Worm (Caenorhabditis elegans): Measurements from ENCODE around the gene nit-1.

The nit-1 gene

ce11 chrIII:3935808-3936207 is 13.8 kb downstream of the nit-1 start, which contains the start of gene npl-10:
Gene npl-10 (minus strand): TSS chrIII:3935908.
- TF ChIP-seq pha-4 (tag; optimal IDR thresholded peaks at IDR 0.05), result no peak
- no peak for TF ChIP-seq skn-1 (tag; optimal IDR thresholded peaks at IDR 0.05)
- TF ChIP-seq elt-1 (tag; optimal IDR thresholded peaks at IDR 0.05), result no peak
- no peak for TF ChIP-seq lin-39 (tag; optimal IDR thresholded peaks at IDR 0.05)
- TF ChIP-seq daf-12 (tag; optimal IDR thresholded peaks at IDR 0.05), result no peak
- no peak for TF ChIP-seq lin-15B (tag; optimal IDR thresholded peaks at IDR 0.05)
- TF ChIP-seq ama-1 (optimal IDR thresholded peaks at IDR 0.05), result no peak
- no peak for TF ChIP-seq nhr-25 (tag; optimal IDR thresholded peaks at IDR 0.05)
- TF ChIP-seq elt-3 (tag; optimal IDR thresholded peaks at IDR 0.05), result no peak
- no peak for TF ChIP-seq lsy-12 (tag; optimal IDR thresholded peaks at IDR 0.05)
- no peak for TF ChIP-seq eor-1 (tag; optimal IDR thresholded peaks at IDR 0.05)
- no peak for TF ChIP-seq elt-2 (tag; optimal IDR thresholded peaks at IDR 0.05)

- TF ChIP-seq fos-1 (tag; optimal IDR thresholded peaks at IDR 0.05) (no peak), lin-39 (tag; optimal IDR thresholded peaks at IDR 0.05) (no peak), fkh-2 (tag; optimal IDR thresholded peaks at IDR 0.05) (no peak), hmg-11 (tag; optimal IDR thresholded peaks at IDR 0.05) (no peak), lin-15B (tag; optimal IDR thresholded peaks at IDR 0.05) (no peak), ceh-28 (tag; optimal IDR thresholded peaks at IDR 0.05) (no peak), nhr-237 (tag; optimal IDR thresholded peaks at IDR 0.05) (no peak), pha-4 (tag; optimal IDR thresholded peaks at IDR 0.05) (peak; percentile 80), nhr-23 (tag; optimal IDR thresholded peaks at IDR 0.05) (peak; percentile 77), daf-12 (tag; optimal IDR thresholded peaks at IDR 0.05) (no peak), nhr-43 (tag; optimal IDR thresholded peaks at IDR 0.05; ENCODE audit: poor library complexity, severe bottlenecking) (peak; percentile 46), nfya-1 (tag; optimal IDR thresholded peaks at IDR 0.05; ENCODE audit: insufficient read depth) (peak; percentile 8), snpc-4 (tag; optimal IDR thresholded peaks at IDR 0.05) (peak; percentile 15), elt-2 (tag; optimal IDR thresholded peaks at IDR 0.05) (peak; percentile 26), pqm-1 (tag; optimal IDR thresholded peaks at IDR 0.05) (peak; percentile 26), mdl-1 (tag; optimal IDR thresholded peaks at IDR 0.05) (no peak)
These were observed 30.1 kb downstream of the nit-1 start for ce11 chrIII:3952058-3952457.

- TF ChIP-seq nhr-11 (tag; optimal IDR thresholded peaks at IDR 0.05) (no peak), eor-1 (tag; optimal IDR thresholded peaks at IDR 0.05) (no peak), elt-2 (tag; optimal IDR thresholded peaks at IDR 0.05) (peak; percentile 26), R02D3.7 (tag; optimal IDR thresholded peaks at IDR 0.05) (no peak), fos-1 (tag; optimal IDR thresholded peaks at IDR 0.05) (no peak), elt-3 (tag; optimal IDR thresholded peaks at IDR 0.05) (no peak), elt-1 (tag; optimal IDR thresholded peaks at IDR 0.05) (peak; percentile 84), aly-2 (tag; optimal IDR thresholded peaks at IDR 0.05) (no peak), tbx-2 (tag; optimal IDR thresholded peaks at IDR 0.05) (peak; percentile 40), ceh-9 (tag; optimal IDR thresholded peaks at IDR 0.05) (no peak), nhr-237 (tag; optimal IDR thresholded peaks at IDR 0.05) (no peak), mml-1 (tag; optimal IDR thresholded peaks at IDR 0.05) (no peak), nhr-28 (tag; optimal IDR thresholded peaks at IDR 0.05) (no peak), ama-1 (optimal IDR thresholded peaks at IDR 0.05) (peak; percentile 82), snpc-4 (tag; optimal IDR thresholded peaks at IDR 0.05) (no peak), mdl-1 (tag; optimal IDR thresholded peaks at IDR 0.05) (no peak), daf-12 (tag; optimal IDR thresholded peaks at IDR 0.05) (no peak), nhr-76 (tag; optimal IDR thresholded peaks at IDR 0.05) (no peak), nhr-25 (tag; optimal IDR thresholded peaks at IDR 0.05) (peak; percentile 6), ztf-11 (tag; optimal IDR thresholded peaks at IDR 0.05) (no peak), skn-1 (tag; optimal IDR thresholded peaks at IDR 0.05) (no peak), egl-5 (tag; optimal IDR thresholded peaks at IDR 0.05) (peak; percentile 16), ZK546.5 (tag; optimal IDR thresholded peaks at IDR 0.05) (no peak), lin-15B (tag; optimal IDR thresholded peaks at IDR 0.05) (peak; percentile 23), pha-4 (tag; optimal IDR thresholded peaks at IDR 0.05) (peak; percentile 39), nhr-77 (tag; optimal IDR thresholded peaks at IDR 0.05) (no peak), egl-27 (tag; optimal IDR thresholded peaks at IDR 0.05) (no peak), zag-1 (tag; optimal IDR thresholded peaks at IDR 0.05) (no peak), lsy-12 (tag; optimal IDR thresholded peaks at IDR 0.05) (peak; percentile 33), ceh-16 (tag; optimal IDR thresholded peaks at IDR 0.05) (no peak), ceh-28 (tag; optimal IDR thresholded peaks at IDR 0.05) (peak; percentile 69), nhr-12 (tag; optimal IDR thresholded peaks at IDR 0.05) (no peak), jun-1 (tag; optimal IDR thresholded peaks at IDR 0.05) (peak; percentile 33), nhr-67 (tag; optimal IDR thresholded peaks at IDR 0.05) (no peak), sea-2 (GFP tag; optimal IDR thresholded peaks at IDR 0.05) (no peak), pqm-1 (tag; optimal IDR thresholded peaks at IDR 0.05) (no peak), fkh-10 (GFP tag; optimal IDR thresholded peaks at IDR 0.05) (no peak), ceh-82 (tag; optimal IDR thresholded peaks at IDR 0.05) (no peak), fkh-2 (tag; optimal IDR thresholded peaks at IDR 0.05) (no peak), nhr-43 (tag; optimal IDR thresholded peaks at IDR 0.05; ENCODE audit: poor library complexity, severe bottlenecking) (peak; percentile 85), unc-39 (tag; optimal IDR thresholded peaks at IDR 0.05) (no peak), ztf-4 (tag; optimal IDR thresholded peaks at IDR 0.05) (no peak), hmg-11 (tag; optimal IDR thresholded peaks at IDR 0.05) (peak; percentile 66), nhr-23 (tag; optimal IDR thresholded peaks at IDR 0.05) (peak; percentile 74), unc-62 (GFP tag; optimal IDR thresholded peaks at IDR 0.05) (peak; percentile 15)
These were observed 31.2 kb downstream of the nit-1 start for ce11 chrIII:3953235-3953634.
